Fruit fly (Drosophila melanogaster) whole organism, wandering third instar larva: Measurements from ENCODE around the gene CG15725.

ENCODE experiments used
- CrebA ChIP-seq: fragments of 200-800 bp; sonication (Bioruptor generic); optimal IDR thresholded peaks from 2 replicates; lab custom pipeline; 2016; ENCODE audit warnings: missing biosample characterization, mild to moderate bottlenecking, missing genetic modification characterization, borderline replicate concordance
- Dfd ChIP-seq: fragments of >200 bp; optimal IDR thresholded peaks from 2 replicates; lab custom pipeline; 2017; ENCODE audit warnings: missing biosample characterization, missing genetic modification characterization
- Dif ChIP-seq: fragments of 200-275, 200-300 bp; sonication (Bioruptor generic); optimal IDR thresholded peaks from 2 replicates; lab custom pipeline; 2018; ENCODE audit warnings: missing biosample characterization, missing genetic modification characterization; ENCODE audit not compliant: partially characterized antibody
- GATAd ChIP-seq: sonication (Bioruptor generic); optimal IDR thresholded peaks from 2 replicates; lab custom pipeline; 2016; ENCODE audit warnings: missing biosample characterization, missing genetic modification characterization
- HLH106 ChIP-seq: fragments of 200-800 bp; optimal IDR thresholded peaks from 3 replicates; lab custom pipeline; 2019; ENCODE audit warnings: missing biosample characterization, mild to moderate bottlenecking, missing genetic modification characterization, moderate library complexity
- Hnf4 ChIP-seq: fragments of 200-800 bp; sonication (Bioruptor generic); optimal IDR thresholded peaks from 2 replicates; lab custom pipeline; 2016; ENCODE audit warnings: missing biosample characterization, mild to moderate bottlenecking, missing genetic modification characterization
- Hr78 ChIP-seq: fragments of >200 bp; optimal IDR thresholded peaks from 2 replicates; lab custom pipeline; 2017; ENCODE audit warnings: missing biosample characterization, missing genetic modification characterization
- Hr83 ChIP-seq: fragments of 200-300 bp; sonication (Bioruptor generic); optimal IDR thresholded peaks from 2 replicates; lab custom pipeline; 2016; ENCODE audit warnings: missing biosample characterization, mild to moderate bottlenecking, missing genetic modification characterization, moderate library complexity; ENCODE audit not compliant: poor library complexity, severe bottlenecking
- Mio ChIP-seq: sonication (Bioruptor generic); optimal IDR thresholded peaks from 2 replicates; lab custom pipeline; 2016; ENCODE audit warnings: missing biosample characterization, missing genetic modification characterization
- Myc ChIP-seq: fragments of >200 bp; optimal IDR thresholded peaks from 2 replicates; lab custom pipeline; 2017
- N ChIP-seq: fragments of >200 bp; optimal IDR thresholded peaks from 2 replicates; lab custom pipeline; 2018; ENCODE audit warnings: missing biosample characterization, missing external identifiers, missing genetic modification characterization
- OdsH ChIP-seq: fragments of 200-800 bp; sonication (Bioruptor generic); optimal IDR thresholded peaks from 2 replicates; lab custom pipeline; 2016; ENCODE audit warnings: missing biosample characterization, mild to moderate bottlenecking, missing genetic modification characterization
- Rel ChIP-seq, 2 experiments: fragments of 200-800 bp; sonication (Bioruptor generic) in 1 of 2; optimal IDR thresholded peaks; 2 replicates in 1 of 2; 3 replicates in 1 of 2; lab custom pipeline; 2016 to 2019; ENCODE audit warnings: mild to moderate bottlenecking in 2 of 2, missing biosample characterization in 2 of 2, missing genetic modification characterization in 2 of 2, moderate library complexity in 1 of 2
- Sp1 ChIP-seq: fragments of 200-800 bp; sonication (Bioruptor generic); optimal IDR thresholded peaks from 3 replicates; lab custom pipeline; 2019; ENCODE audit warnings: missing biosample characterization, mild to moderate bottlenecking, missing genetic modification characterization, moderate library complexity
- Vsx2 ChIP-seq: fragments of 200-300, 225-300 bp; sonication (Bioruptor generic); optimal IDR thresholded peaks from 2 replicates; lab custom pipeline; 2018; ENCODE audit warnings: missing biosample characterization, missing genetic modification characterization; ENCODE audit not compliant: partially characterized antibody
- brk ChIP-seq: fragments of 200-800 bp; sonication (Bioruptor generic); optimal IDR thresholded peaks from 2 replicates; lab custom pipeline; 2016; ENCODE audit warnings: missing biosample characterization, mild to moderate bottlenecking, missing genetic modification characterization
- dl ChIP-seq, 2 experiments: fragments of 175-275, 200-275 bp in 1 of 2; fragments of 200-275 bp in 1 of 2; sonication (Bioruptor generic); optimal IDR thresholded peaks; lab custom pipeline; 2018; ENCODE audit warnings: mild to moderate bottlenecking in 2 of 2, missing biosample characterization in 2 of 2, missing genetic modification characterization in 2 of 2, moderate library complexity in 2 of 2; ENCODE audit not compliant: partially characterized antibody in 2 of 2, insufficient read depth in 1 of 2
- dmrt93B ChIP-seq: fragments of 200-800 bp; sonication (Bioruptor generic); optimal IDR thresholded peaks from 2 replicates; lab custom pipeline; 2018; ENCODE audit warnings: missing biosample characterization, mild to moderate bottlenecking, missing genetic modification characterization
- dsf ChIP-seq: sonication (Bioruptor generic); optimal IDR thresholded peaks from 2 replicates; lab custom pipeline; 2016; ENCODE audit warnings: missing biosample characterization, missing genetic modification characterization, borderline replicate concordance
- foxo ChIP-seq, 2 experiments: fragments of 200-800 bp; sonication (Bioruptor generic); optimal IDR thresholded peaks; 2 replicates in 1 of 2; 3 replicates in 1 of 2; lab custom pipeline; 2016 to 2017; ENCODE audit warnings: missing biosample characterization in 2 of 2, missing genetic modification characterization in 2 of 2
- fru ChIP-seq: fragments of 200-800 bp; sonication (Bioruptor generic); optimal IDR thresholded peaks from 3 replicates; lab custom pipeline; 2016; ENCODE audit warnings: missing biosample characterization, mild to moderate bottlenecking, missing genetic modification characterization
- jim ChIP-seq: fragments of 175-275, 200-325 bp; sonication (Bioruptor generic); optimal IDR thresholded peaks from 2 replicates; lab custom pipeline; 2016; ENCODE audit warnings: missing biosample characterization, mild to moderate bottlenecking, missing genetic modification characterization
- pan ChIP-seq: fragments of >200 bp; optimal IDR thresholded peaks from 2 replicates; lab custom pipeline; 2017
- psq ChIP-seq: fragments of 200-800 bp; sonication (Bioruptor generic); optimal IDR thresholded peaks from 3 replicates; lab custom pipeline; 2017; ENCODE audit warnings: missing biosample characterization, mild to moderate bottlenecking, missing genetic modification characterization, moderate library complexity
- rgr ChIP-seq: fragments of 200-800 bp; sonication (Bioruptor generic); optimal IDR thresholded peaks from 3 replicates; lab custom pipeline; 2016; ENCODE audit warnings: missing biosample characterization, mild to moderate bottlenecking, missing genetic modification characterization
- sage ChIP-seq: fragments of 200-800 bp; sonication (Bioruptor generic); optimal IDR thresholded peaks from 2 replicates; lab custom pipeline; 2016; ENCODE audit warnings: missing biosample characterization, mild to moderate bottlenecking, missing genetic modification characterization
- sv ChIP-seq: fragments of 200-800 bp; sonication (Bioruptor generic); optimal IDR thresholded peaks from 3 replicates; lab custom pipeline; 2016; ENCODE audit warnings: missing biosample characterization, missing genetic modification characterization
- tai ChIP-seq: sonication (Bioruptor generic); optimal IDR thresholded peaks from 2 replicates; lab custom pipeline; 2016; ENCODE audit warnings: missing biosample characterization, missing genetic modification characterization
- woc ChIP-seq: sonication (Bioruptor generic); optimal IDR thresholded peaks from 2 replicates; lab custom pipeline; 2016; ENCODE audit warnings: missing biosample characterization, mild to moderate bottlenecking, missing genetic modification characterization

Gene CG15725

DNA sequence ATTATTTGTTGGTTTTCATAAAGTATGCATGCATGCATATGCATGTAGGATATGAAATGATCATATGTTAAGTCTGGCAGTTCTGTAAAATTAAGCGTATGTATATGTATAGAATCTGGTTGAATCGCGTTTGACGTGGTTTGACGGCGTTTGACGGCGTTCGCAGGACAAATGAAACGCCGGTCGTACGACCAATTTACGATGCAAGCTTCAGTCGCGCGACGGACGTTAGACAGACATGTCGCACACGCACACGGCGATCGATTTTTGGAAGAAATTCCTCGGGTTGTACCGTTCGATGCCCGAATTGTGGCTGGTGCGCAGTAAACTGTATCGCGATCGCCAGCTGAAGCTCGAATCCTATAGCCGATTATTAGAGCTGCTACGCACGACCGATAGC is 39.5 kb downstream of the CG15725 start:
- TF ChIP-seq Vsx2 (GFP tag; lab: Kevin White, UChicago): peak; percentile 88
- no peak for TF ChIP-seq jim
- no peak for TF ChIP-seq dmrt93B
- TF ChIP-seq Dif (GFP tag; lab: Kevin White, UChicago): peak; percentile 67
- TF ChIP-seq dl (GFP tag; optimal IDR thresholded peaks at IDR 0.05; lab: Kevin White, UChicago; ENCODE audit: insufficient read depth in 1 of 2, partially characterized antibody in 2 of 2): peak in 1 of 2 experiments; percentile 65

DNA sequence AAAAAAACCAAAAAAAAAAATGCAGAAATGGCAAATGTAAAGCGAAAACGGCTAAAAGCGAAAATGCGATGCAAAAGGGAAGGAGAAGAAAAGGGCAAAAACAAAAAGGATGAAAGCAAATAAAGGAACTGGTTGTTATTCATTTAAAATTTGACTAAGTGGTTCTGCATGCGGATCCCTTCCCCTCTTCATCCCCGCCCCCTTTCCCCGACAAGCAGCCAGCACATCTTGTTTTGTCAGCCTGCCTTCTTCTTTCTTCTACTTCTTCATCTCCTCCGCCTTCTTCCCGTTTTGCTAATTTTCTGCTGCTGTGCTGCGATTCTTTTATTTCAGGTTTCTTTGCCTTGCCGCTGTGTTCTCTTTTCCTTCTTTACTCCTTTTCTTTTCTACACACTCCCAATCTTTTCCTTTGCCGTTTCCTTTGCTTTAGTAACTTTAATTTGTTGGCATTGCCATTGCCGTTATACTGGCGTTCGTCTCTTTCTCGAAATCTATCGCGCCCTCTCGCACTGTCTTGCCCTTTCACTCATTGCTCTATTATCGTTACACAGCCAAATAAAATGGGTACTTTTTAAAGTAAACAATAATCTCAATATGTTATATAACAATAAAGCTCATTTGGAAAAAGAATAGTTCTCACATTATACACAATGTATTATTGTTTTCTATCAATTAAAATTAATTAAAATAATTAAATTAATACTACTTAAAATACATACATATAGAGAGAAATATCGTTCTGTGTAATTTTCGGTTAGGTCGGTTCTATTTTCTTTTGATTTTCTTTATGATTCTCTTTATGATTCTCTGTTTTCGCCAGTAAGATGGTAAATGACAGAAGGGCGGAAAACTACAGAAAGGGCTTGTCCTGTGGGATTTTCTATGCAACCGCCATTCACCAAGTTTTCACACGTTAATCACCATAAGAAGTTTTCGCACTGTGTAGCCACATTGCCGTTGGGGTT is 42.4 kb downstream of the CG15725 start:
- TF ChIP-seq dmrt93B (peak; percentile 18), dsf (GFP tag; lab: Kevin White, UChicago) (no peak), pan (no peak), Rel (GFP tag; optimal IDR thresholded peaks at IDR 0.05; lab: Kevin White, UChicago) (no peak), Rel (tag; optimal IDR thresholded peaks at IDR 0.05; lab: Kevin White, UChicago) (no peak), Dif (GFP tag; lab: Kevin White, UChicago) (peak; percentile 58), rgr (GFP tag; lab: Kevin White, UChicago) (peak; percentile 8), dl (GFP tag; optimal IDR thresholded peaks at IDR 0.05; lab: Kevin White, UChicago; ENCODE audit: insufficient read depth in 1 of 2, partially characterized antibody in 2 of 2) (no peak), Sp1 (peak; percentile 34), HLH106 (peak; percentile 39), psq (peak; percentile 99), fru (peak; percentile 8), foxo (GFP tag; optimal IDR thresholded peaks at IDR 0.05; lab: Kevin White, UChicago) (peak in 1 of 2 experiments; percentile 32)

DNA sequence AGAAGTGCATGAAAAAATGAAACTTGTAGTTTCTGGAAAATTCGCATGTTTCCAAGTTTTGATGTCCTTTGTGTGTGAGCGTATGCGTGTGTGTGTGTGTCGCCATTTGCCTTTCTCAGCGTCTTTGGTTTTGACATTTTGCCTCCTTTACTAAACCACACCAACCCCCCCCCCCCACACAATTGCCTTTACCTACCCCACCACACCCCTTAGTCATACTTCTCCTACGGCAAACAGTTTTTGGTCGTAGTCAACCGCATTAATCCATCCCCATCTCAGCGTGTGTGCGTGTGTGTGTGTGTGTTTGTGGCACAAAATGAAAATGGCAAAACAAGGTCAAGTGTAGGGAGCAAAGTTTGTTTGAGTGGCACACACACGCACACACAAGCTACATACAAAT is 43.3 kb downstream of the CG15725 start:
- TF ChIP-seq pan: no peak
- no peak for TF ChIP-seq Rel (GFP tag; optimal IDR thresholded peaks at IDR 0.05; lab: Kevin White, UChicago)
- TF ChIP-seq Rel (tag; optimal IDR thresholded peaks at IDR 0.05; lab: Kevin White, UChicago): no peak
- TF ChIP-seq psq: no peak
- no peak for TF ChIP-seq foxo (GFP tag; optimal IDR thresholded peaks at IDR 0.05; lab: Kevin White, UChicago)
- TF ChIP-seq Dfd (GFP tag; lab: Kevin White, UChicago): peak; percentile 18
- TF ChIP-seq sv (GFP tag; lab: Kevin White, UChicago): no peak

DNA sequence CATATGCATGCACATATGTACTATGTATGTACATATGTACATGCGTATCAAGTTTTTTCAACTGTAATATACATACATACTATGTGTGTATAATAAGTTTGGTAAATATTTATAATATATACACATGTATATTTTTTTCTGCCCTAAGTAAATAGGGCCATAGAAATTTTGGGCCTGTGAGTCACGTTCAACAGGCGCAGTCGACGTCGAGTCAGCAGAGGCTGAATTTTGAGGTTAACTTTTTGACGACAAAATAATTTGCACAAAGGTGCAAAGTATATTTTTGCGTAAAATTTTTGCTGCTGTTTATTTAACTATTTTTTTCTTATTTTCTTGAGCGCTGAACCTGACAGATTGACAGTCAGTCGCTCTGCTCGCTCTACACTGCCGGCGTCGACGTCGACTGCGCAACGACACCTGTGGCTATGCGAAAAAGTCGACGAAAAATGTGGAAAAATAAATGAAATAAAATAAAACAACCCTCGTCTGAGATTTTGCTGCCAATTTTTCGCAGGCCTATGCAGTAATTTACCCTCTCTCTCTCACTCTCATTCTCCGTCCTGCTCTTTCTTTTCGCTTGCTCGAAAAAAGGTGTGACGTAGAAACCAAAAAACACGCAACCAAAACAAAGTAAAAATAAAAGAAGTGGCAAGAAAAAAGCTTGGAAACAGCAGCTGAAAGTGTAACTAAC is 44.4 kb downstream of the CG15725 start:
- TF ChIP-seq Mio (GFP tag; lab: Kevin White, UChicago) (no peak), psq (peak; percentile 56)

DNA sequence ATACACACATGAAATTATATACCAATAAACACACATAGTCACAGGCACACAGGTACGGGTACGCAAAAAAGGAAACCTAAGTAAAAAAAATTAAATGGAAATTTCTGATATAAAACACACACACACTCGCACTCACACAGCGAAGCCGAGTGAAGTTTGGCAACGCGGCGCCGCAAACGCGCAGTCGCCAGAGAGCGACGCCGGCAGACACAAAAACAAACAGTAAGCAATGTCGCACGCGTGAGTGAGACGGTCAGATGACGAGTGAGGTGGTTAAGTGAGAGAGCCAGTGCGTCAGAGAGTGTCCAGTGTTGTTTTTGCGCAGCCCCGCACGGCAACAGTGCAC is 44.9 kb downstream of the CG15725 start:
- TF ChIP-seq Dfd (GFP tag; lab: Kevin White, UChicago): no peak
- TF ChIP-seq Vsx2 (GFP tag; lab: Kevin White, UChicago): peak; percentile 2
- TF ChIP-seq Hr83 (GFP tag; lab: Kevin White, UChicago): no peak
- peak; percentile 7 for TF ChIP-seq jim
- peak; percentile 64 for TF ChIP-seq CrebA (GFP tag; lab: Kevin White, UChicago)
- TF ChIP-seq dl (GFP tag; optimal IDR thresholded peaks at IDR 0.05; lab: Kevin White, UChicago; ENCODE audit: insufficient read depth in 1 of 2, partially characterized antibody in 2 of 2): peak in 1 of 2 experiments; percentile 36
- peak; percentile 22 for TF ChIP-seq Dif (GFP tag; lab: Kevin White, UChicago)

DNA sequence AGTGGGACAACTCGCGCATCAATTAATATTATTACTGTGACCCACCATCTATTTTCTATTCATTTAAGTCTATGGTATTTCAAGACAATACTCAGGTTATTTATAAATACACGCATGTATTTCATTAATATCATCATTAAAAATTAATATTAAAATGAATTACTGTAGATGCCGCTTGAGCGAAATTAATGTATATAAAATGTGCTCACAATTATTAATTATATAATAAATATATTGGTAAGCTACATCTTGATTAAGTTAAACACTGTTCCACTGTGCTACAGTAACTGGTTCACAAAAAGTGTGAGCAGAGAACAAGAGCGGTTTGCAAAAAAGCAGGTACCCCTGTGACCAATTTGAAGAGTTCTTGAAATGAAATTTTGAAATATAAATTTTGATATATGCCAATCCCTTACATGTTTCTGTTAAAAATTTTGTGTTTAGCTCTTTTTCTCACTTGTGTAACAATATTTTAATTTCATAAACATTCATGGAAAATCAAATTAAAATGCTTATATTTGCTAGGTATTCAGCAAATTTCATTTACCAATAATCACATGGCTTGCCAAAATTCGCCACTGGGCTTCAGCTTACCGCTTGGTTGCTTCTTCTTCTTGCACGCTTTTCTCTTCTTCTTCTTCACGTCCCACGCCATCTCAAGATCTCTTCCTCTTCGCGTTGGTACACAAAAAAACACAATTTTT is 45.4 kb downstream of the CG15725 start:
- TF ChIP-seq sv (GFP tag; lab: Kevin White, UChicago): peak; percentile 100
- no peak for TF ChIP-seq dl (GFP tag; optimal IDR thresholded peaks at IDR 0.05; lab: Kevin White, UChicago; ENCODE audit: insufficient read depth in 1 of 2, partially characterized antibody in 2 of 2)
- peak; percentile 94 for TF ChIP-seq Mio (GFP tag; lab: Kevin White, UChicago)
- TF ChIP-seq fru: peak; percentile 100
- TF ChIP-seq Vsx2 (GFP tag; lab: Kevin White, UChicago): no peak
- TF ChIP-seq Hr78 (GFP tag; lab: Kevin White, UChicago): no peak
- TF ChIP-seq brk (GFP tag; lab: Kevin White, UChicago): peak; percentile 86
- peak; percentile 99 for TF ChIP-seq OdsH (GFP tag; lab: Kevin White, UChicago)
- TF ChIP-seq GATAd: peak; percentile 96
- peak; percentile 96 for TF ChIP-seq tai
- TF ChIP-seq woc (GFP tag; lab: Kevin White, UChicago): peak; percentile 98
- TF ChIP-seq Hnf4 (GFP tag; lab: Kevin White, UChicago): peak; percentile 99
- TF ChIP-seq dmrt93B: peak; percentile 100
- peak; percentile 95 for TF ChIP-seq psq
- peak; percentile 100 for TF ChIP-seq HLH106
- TF ChIP-seq sage: peak; percentile 97
- TF ChIP-seq N (GFP tag; lab: Kevin White, UChicago): no peak
- peak; percentile 97 to 100 for TF ChIP-seq foxo (GFP tag; optimal IDR thresholded peaks at IDR 0.05; lab: Kevin White, UChicago)
- peak; percentile 99 for TF ChIP-seq Dfd (GFP tag; lab: Kevin White, UChicago)
- peak; percentile 99 for TF ChIP-seq rgr (GFP tag; lab: Kevin White, UChicago)
- no peak for TF ChIP-seq Dif (GFP tag; lab: Kevin White, UChicago)
- peak; percentile 81 for TF ChIP-seq Rel (GFP tag; optimal IDR thresholded peaks at IDR 0.05; lab: Kevin White, UChicago)
- peak; percentile 96 for TF ChIP-seq Rel (tag; optimal IDR thresholded peaks at IDR 0.05; lab: Kevin White, UChicago)
- TF ChIP-seq jim: no peak
- TF ChIP-seq Hr83 (GFP tag; lab: Kevin White, UChicago): peak; percentile 70
- TF ChIP-seq Myc (lab: Kevin White, UChicago): no peak
